Fruit fly (Drosophila melanogaster) Kc167 (cell line): ENCODE data around the gene CG10137.

Experiments used
- h ChIP-seq: fragments of >200 bp; optimal IDR thresholded peaks from 3 replicates; lab custom pipeline; 2018; ENCODE audit warnings: missing external identifiers
- psq ChIP-seq: fragments of >200 bp; optimal IDR thresholded peaks from 2 replicates; lab custom pipeline; 2017; ENCODE audit warnings: missing external identifiers
- ttk ChIP-seq: sonication (Bioruptor generic); optimal IDR thresholded peaks from 2 replicates; lab custom pipeline; 2017; ENCODE audit warnings: missing external identifiers

DNA sequence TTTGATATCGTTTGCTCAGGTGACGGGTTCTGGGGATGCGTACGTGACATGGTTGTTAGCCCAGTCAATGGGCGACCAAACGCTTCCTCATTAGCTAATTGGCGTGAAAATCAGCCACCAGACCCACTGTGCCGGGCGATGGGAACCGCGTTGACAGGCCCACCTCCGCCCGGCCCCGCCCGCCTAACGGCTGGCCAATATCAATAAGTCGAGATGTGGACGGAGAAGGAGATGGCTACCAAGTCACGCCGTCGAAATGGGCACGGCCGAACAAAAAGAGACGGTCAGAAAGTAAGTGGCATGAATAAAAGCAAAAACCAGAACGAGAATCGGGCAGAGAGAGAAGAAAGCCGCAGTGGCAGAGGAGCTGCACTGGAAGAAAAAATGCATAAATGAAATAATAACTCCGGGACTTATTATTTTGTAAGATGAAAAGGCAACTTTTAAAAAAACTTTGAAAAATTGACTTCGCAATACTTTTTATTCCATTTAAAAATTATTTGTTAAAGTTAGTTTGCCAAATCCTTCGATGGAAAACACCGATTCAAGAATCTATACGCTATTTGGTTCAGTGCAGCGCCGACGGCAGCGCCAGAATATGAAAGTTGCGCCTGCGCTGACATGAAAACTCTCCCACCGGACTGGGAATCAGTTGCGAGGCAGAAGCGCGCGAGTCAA, 11.4 kb downstream of the CG10137 start, which contains the start of gene CG13082:
- TF ChIP-seq ttk (lab: Kevin White, UChicago) (no peak), psq (no peak), h (lab: Kevin White, UChicago) (no peak)
